Worm (Caenorhabditis elegans): Measurements from ENCODE around the gene T12A2.3.

DNA sequence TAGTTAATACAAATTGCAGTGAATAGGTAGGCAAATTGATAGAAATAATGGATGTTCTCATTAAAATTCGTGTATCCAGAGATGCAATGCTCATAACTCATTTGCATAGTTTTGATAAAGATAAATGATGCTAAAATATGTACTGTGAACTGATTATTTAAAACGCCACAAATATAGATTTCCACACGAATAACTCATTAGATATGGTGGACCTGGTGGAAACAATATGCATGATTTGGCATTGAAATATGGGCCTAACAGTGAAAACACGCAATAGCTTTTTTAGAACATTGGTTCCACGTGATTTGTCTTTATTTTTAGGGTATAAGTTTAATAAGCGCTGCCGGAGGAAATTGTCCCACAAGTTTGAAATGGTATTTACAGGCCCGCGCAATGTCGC is 29.6 kb downstream of the T12A2.3 start, which contains the start of gene srg-3:
- no peak for TF ChIP-seq unc-62 (GFP tag; optimal IDR thresholded peaks at IDR 0.05)
- no peak for TF ChIP-seq hpl-2 (GFP tag; optimal IDR thresholded peaks at IDR 0.05)

Data from whole organism, L1 larva.